Worm (Caenorhabditis elegans) whole organism, dauer: ENCODE measurements around the gene H20E11.2.

ENCODE experiments used
- unc-62 ChIP-seq: sonication (generic microtip); optimal IDR thresholded peaks from 2 replicates; lab custom pipeline; 2017; ENCODE audit warnings: missing biosample characterization, missing genetic modification reagents, missing genetic modification characterization

Gene H20E11.2

ce11 chrIV:6811808-6812207 is 15.8 kb upstream of the H20E11.2 start, which contains the start of gene ceh-48:
Gene ceh-48 (plus strand): TSS chrIV:6812108.
- TF ChIP-seq unc-62 (GFP tag; lab: Kevin White, UChicago), result no peak

ce11 chrIV:6817554-6817953 is 10.0 kb upstream of the H20E11.2 start, which contains the start of gene C17H12.5:
Gene C17H12.5 (minus strand): TSS chrIV:6817654.
- no peak for TF ChIP-seq unc-62 (GFP tag; lab: Kevin White, UChicago)

- no peak for TF ChIP-seq unc-62 (GFP tag; lab: Kevin White, UChicago)
Observed at ce11 chrIV:6818369-6818768, 9.2 kb upstream of the H20E11.2 start, which contains the start of gene C17H12.8. Gene C17H12.8 (plus strand): TSS chrIV:6818703.

ce11 chrIV:6821709-6822108 is 5.9 kb upstream of the H20E11.2 start:
- TF ChIP-seq unc-62 (GFP tag; lab: Kevin White, UChicago), result no peak

ce11 chrIV:6822406-6822805 is 5.2 kb upstream of the H20E11.2 start, which contains the start of gene C17H12.6:
Gene C17H12.6 (minus strand): TSS chrIV:6822506.
- no peak for TF ChIP-seq unc-62 (GFP tag; lab: Kevin White, UChicago)

- TF ChIP-seq unc-62 (GFP tag; lab: Kevin White, UChicago), result no peak
Observed at ce11 chrIV:6824622-6825021, 3.0 kb upstream of the H20E11.2 start, which contains the start of gene H20E11.3. Gene H20E11.3 (plus strand): TSS chrIV:6824816.

ce11 chrIV:6829902-6830301 is 2.3 kb downstream of the H20E11.2 start, which contains the start of gene H20E11.1:
Gene H20E11.1 (plus strand): TSS chrIV:6830145.
- no peak for TF ChIP-seq unc-62 (GFP tag; lab: Kevin White, UChicago)

ce11 chrIV:6832194-6832593 is 4.6 kb downstream of the H20E11.2 start:
- no peak for TF ChIP-seq unc-62 (GFP tag; lab: Kevin White, UChicago)

ce11 chrIV:6833617-6834016 is 6.0 kb downstream of the H20E11.2 start:
- TF ChIP-seq unc-62 (GFP tag; lab: Kevin White, UChicago), result no peak

ce11 chrIV:6834705-6835104 is 7.1 kb downstream of the H20E11.2 start:
- no peak for TF ChIP-seq unc-62 (GFP tag; lab: Kevin White, UChicago)

ce11 chrIV:6836769-6837168 is 9.2 kb downstream of the H20E11.2 start:
- no peak for TF ChIP-seq unc-62 (GFP tag; lab: Kevin White, UChicago)

- TF ChIP-seq unc-62 (GFP tag; lab: Kevin White, UChicago), result no peak
Observed at ce11 chrIV:6839091-6839522, 11.5 kb downstream of the H20E11.2 start.

- no peak for TF ChIP-seq unc-62 (GFP tag; lab: Kevin White, UChicago)
Observed at ce11 chrIV:6841562-6842282, 14.1 kb downstream of the H20E11.2 start.

- TF ChIP-seq unc-62 (GFP tag; lab: Kevin White, UChicago), result no peak
Observed at ce11 chrIV:6842470-6843008, 15.0 kb downstream of the H20E11.2 start, which contains the start of gene lip-1. Gene lip-1 (plus strand): TSS chrIV:6842958.

- no peak for TF ChIP-seq unc-62 (GFP tag; lab: Kevin White, UChicago)
Observed at ce11 chrIV:6852727-6853126, 25.1 kb downstream of the H20E11.2 start.

- no peak for TF ChIP-seq unc-62 (GFP tag; lab: Kevin White, UChicago)
Observed at ce11 chrIV:6859270-6859669, 31.7 kb downstream of the H20E11.2 start, which contains the start of gene R13H7.2. Gene R13H7.2 (minus strand): TSS chrIV:6859370.
